Worm (Caenorhabditis elegans) whole organism, L2 larva: ENCODE measurements around the gene H41C03.3.

ENCODE experiments used
- C34F6.9 ChIP-seq: fragments of 150-350 bp; optimal IDR thresholded peaks from 2 replicates; lab custom pipeline; 2014; ENCODE audit warnings: missing biosample characterization, missing genetic modification characterization
- F13H6.1 ChIP-seq: sonication (generic microtip); optimal IDR thresholded peaks from 2 replicates; lab custom pipeline; 2016; ENCODE audit warnings: missing genetic modification characterization, missing compliant biosample characterization
- ZK546.5 ChIP-seq: sonication (generic microtip); optimal IDR thresholded peaks from 2 replicates; lab custom pipeline; 2017; ENCODE audit warnings: missing biosample characterization, missing genetic modification characterization
- alr-1 ChIP-seq: fragments of 150-350 bp; optimal IDR thresholded peaks from 2 replicates; lab custom pipeline; 2014; ENCODE audit warnings: missing biosample characterization, missing genetic modification characterization
- ama-1 ChIP-seq: fragments of 150-350 bp; optimal IDR thresholded peaks from 2 replicates; lab custom pipeline; 2018; ENCODE audit warnings: inconsistent platforms
- blmp-1 ChIP-seq: sonication (generic microtip); optimal IDR thresholded peaks from 2 replicates; lab custom pipeline; 2017; ENCODE audit warnings: missing genetic modification characterization, mild to moderate bottlenecking, missing compliant biosample characterization, antibody characterized with exemption, moderate library complexity; ENCODE audit not compliant: insufficient read depth
- ceh-16 ChIP-seq: fragments of 150-350 bp; optimal IDR thresholded peaks from 2 replicates; lab custom pipeline; 2014; ENCODE audit warnings: missing biosample characterization, missing genetic modification characterization
- ceh-82 ChIP-seq: fragments of 150-350 bp; optimal IDR thresholded peaks from 2 replicates; lab custom pipeline; 2014; ENCODE audit warnings: missing biosample characterization, missing genetic modification characterization
- crh-2 ChIP-seq: sonication (generic microtip); optimal IDR thresholded peaks from 2 replicates; lab custom pipeline; 2017; ENCODE audit warnings: missing biosample characterization, missing genetic modification characterization
- dmd-4 ChIP-seq: sonication (generic microtip); optimal IDR thresholded peaks from 2 replicates; lab custom pipeline; 2017; ENCODE audit warnings: missing biosample characterization, missing genetic modification characterization
- egl-27 ChIP-seq: sonication (generic microtip); optimal IDR thresholded peaks from 3 replicates; lab custom pipeline; 2017; ENCODE audit warnings: missing biosample characterization, missing genetic modification reagents, missing genetic modification characterization
- elt-1 ChIP-seq: fragments of 150-350 bp; optimal IDR thresholded peaks from 2 replicates; lab custom pipeline; 2014; ENCODE audit warnings: missing biosample characterization, missing genetic modification characterization
- fos-1 ChIP-seq: fragments of 150-350 bp; optimal IDR thresholded peaks from 2 replicates; lab custom pipeline; 2014; ENCODE audit warnings: missing biosample characterization, missing genetic modification characterization
- gmeb-1 ChIP-seq: fragments of 150-350 bp; optimal IDR thresholded peaks from 2 replicates; lab custom pipeline; 2014; ENCODE audit warnings: missing biosample characterization, missing genetic modification characterization
- lin-11 ChIP-seq: fragments of 150-350 bp; sonication (generic microtip); optimal IDR thresholded peaks from 2 replicates; lab custom pipeline; 2014; ENCODE audit warnings: missing biosample characterization, missing genetic modification characterization, inconsistent platforms, mixed read lengths
- lin-13 ChIP-seq: fragments of 150-350 bp; optimal IDR thresholded peaks from 2 replicates; lab custom pipeline; 2014; ENCODE audit warnings: missing biosample characterization, missing genetic modification reagents, missing genetic modification characterization
- lin-39 ChIP-seq: fragments of 150-350 bp; optimal IDR thresholded peaks from 2 replicates; lab custom pipeline; 2014; ENCODE audit warnings: missing biosample characterization, missing genetic modification reagents, missing genetic modification characterization
- lsy-2 ChIP-seq, 2 experiments: fragments of 150-350 bp in 1 of 2; sonication (generic microtip) in 1 of 2; optimal IDR thresholded peaks; 2 replicates each; lab custom pipeline; 2014 to 2017; ENCODE audit warnings: missing biosample characterization in 2 of 2, missing genetic modification characterization in 2 of 2
- mab-5 ChIP-seq: fragments of 150-350 bp; optimal IDR thresholded peaks from 2 replicates; lab custom pipeline; 2014; ENCODE audit warnings: missing biosample characterization, missing genetic modification characterization
- mdl-1 ChIP-seq, 2 experiments: fragments of 150-350 bp in 1 of 2; sonication (generic microtip) in 1 of 2; optimal IDR thresholded peaks; 2 replicates each; lab custom pipeline; 2017; ENCODE audit warnings: missing biosample characterization in 2 of 2, missing genetic modification characterization in 2 of 2
- nhr-10 ChIP-seq: sonication (generic microtip); optimal IDR thresholded peaks from 2 replicates; lab custom pipeline; 2017; ENCODE audit warnings: missing biosample characterization, missing genetic modification characterization
- nhr-129 ChIP-seq: fragments of 150-350 bp; optimal IDR thresholded peaks from 2 replicates; lab custom pipeline; 2014; ENCODE audit warnings: missing biosample characterization, missing genetic modification characterization
- nhr-23 ChIP-seq: fragments of 150-350 bp; optimal IDR thresholded peaks from 2 replicates; lab custom pipeline; 2014; ENCODE audit warnings: missing biosample characterization, missing genetic modification reagents, missing genetic modification characterization
- nhr-25 ChIP-seq: fragments of 150-350 bp; sonication (generic microtip); optimal IDR thresholded peaks from 3 replicates; lab custom pipeline; 2014; ENCODE audit warnings: missing biosample characterization, missing genetic modification characterization
- nhr-77 ChIP-seq: fragments of 150-350 bp; optimal IDR thresholded peaks from 2 replicates; lab custom pipeline; 2014; ENCODE audit warnings: missing biosample characterization, missing genetic modification characterization
- peb-1 ChIP-seq: fragments of 150-350 bp; optimal IDR thresholded peaks from 2 replicates; lab custom pipeline; 2014; ENCODE audit warnings: missing biosample characterization, missing genetic modification characterization
- sem-4 ChIP-seq: fragments of 150-350 bp; optimal IDR thresholded peaks from 2 replicates; lab custom pipeline; 2014; ENCODE audit warnings: missing biosample characterization, missing genetic modification reagents, missing genetic modification characterization
- skn-1 ChIP-seq: sonication (generic microtip); optimal IDR thresholded peaks from 2 replicates; lab custom pipeline; 2017; ENCODE audit warnings: missing biosample characterization, missing genetic modification characterization
- sma-3 ChIP-seq: sonication (generic microtip); optimal IDR thresholded peaks from 2 replicates; lab custom pipeline; 2016; ENCODE audit warnings: missing genetic modification reagents, missing genetic modification characterization, missing compliant biosample characterization
- sma-9 ChIP-seq, 2 experiments: fragments of 150-350 bp in 1 of 2; sonication (generic microtip) in 1 of 2; optimal IDR thresholded peaks; 2 replicates each; lab custom pipeline; 2014 to 2016; ENCODE audit warnings: missing genetic modification characterization in 2 of 2, mild to moderate bottlenecking in 1 of 2, missing biosample characterization in 1 of 2, missing compliant biosample characterization in 1 of 2, missing genetic modification reagents in 1 of 2, moderate library complexity in 1 of 2
- snpc-4 ChIP-seq: fragments of 150-350 bp; optimal IDR thresholded peaks from 2 replicates; lab custom pipeline; 2014; ENCODE audit warnings: missing biosample characterization, missing genetic modification characterization
- unc-55 ChIP-seq: fragments of 150-350 bp; sonication (generic microtip); optimal IDR thresholded peaks from 3 replicates; lab custom pipeline; 2014; ENCODE audit warnings: missing biosample characterization, missing genetic modification reagents, missing genetic modification characterization
- unc-62 ChIP-seq: fragments of 150-350 bp; optimal IDR thresholded peaks from 2 replicates; lab custom pipeline; 2014; ENCODE audit warnings: missing biosample characterization, missing genetic modification reagents, missing genetic modification characterization
- zag-1 ChIP-seq: fragments of 150-350 bp; optimal IDR thresholded peaks from 2 replicates; lab custom pipeline; 2014; ENCODE audit warnings: missing biosample characterization, missing genetic modification characterization
- ztf-1 ChIP-seq: fragments of 200-800 bp; sonication (Bioruptor generic); conservative IDR thresholded peaks from 2 replicates; pipeline ENCODE4 v1.3.6; 2022; ENCODE audit warnings: missing genetic modification characterization, missing compliant biosample characterization
- ztf-11 ChIP-seq: sonication (generic microtip); optimal IDR thresholded peaks from 2 replicates; lab custom pipeline; 2017; ENCODE audit warnings: missing biosample characterization, missing genetic modification characterization
- ztf-4 ChIP-seq: fragments of 150-350 bp; optimal IDR thresholded peaks from 2 replicates; lab custom pipeline; 2014; ENCODE audit warnings: missing biosample characterization, missing genetic modification characterization

H41C03.3 gene

DNA sequence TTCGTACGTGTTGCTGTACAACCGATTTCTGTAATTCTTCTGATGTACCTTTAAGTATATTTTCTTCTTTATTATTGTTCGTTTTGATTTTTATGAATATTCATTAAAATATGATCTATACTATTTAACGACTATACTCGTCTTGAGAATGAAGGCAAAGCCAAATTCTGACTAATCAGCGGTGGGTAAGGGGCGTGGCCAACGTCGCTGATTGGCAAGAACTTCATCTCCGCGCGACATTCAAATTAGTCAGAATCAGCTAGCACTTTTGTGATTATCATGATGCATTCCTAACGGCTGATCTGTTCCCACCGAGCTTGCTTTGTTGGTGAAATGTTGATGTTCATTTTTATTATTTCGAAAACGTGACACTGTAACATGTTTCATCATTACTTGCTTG is 21.3 kb downstream of the H41C03.3 start:
- no peak for TF ChIP-seq mdl-1 (tag; optimal IDR thresholded peaks at IDR 0.05; lab: Kevin White, UChicago)
- no peak for TF ChIP-seq ztf-1 (GFP tag; lab: Robert Waterston, UW)
- TF ChIP-seq lsy-2 (tag; optimal IDR thresholded peaks at IDR 0.05; lab: Kevin White, UChicago): no peak
- TF ChIP-seq egl-27: no peak
- no peak for TF ChIP-seq ama-1
- TF ChIP-seq blmp-1 (tag; lab: Kevin White, UChicago): no peak
- TF ChIP-seq lin-39 (tag; lab: Kevin White, UChicago): no peak
- no peak for TF ChIP-seq nhr-10
- no peak for TF ChIP-seq elt-1
- TF ChIP-seq snpc-4 (tag; lab: Kevin White, UChicago): no peak
- TF ChIP-seq C34F6.9 (tag; lab: Kevin White, UChicago): no peak
- TF ChIP-seq sma-3 (GFP tag; lab: Kevin White, UChicago): no peak
- TF ChIP-seq lin-13 (GFP tag; lab: Kevin White, UChicago): no peak
- TF ChIP-seq nhr-25 (tag; lab: Kevin White, UChicago): no peak
- no peak for TF ChIP-seq ceh-16 (tag; lab: Kevin White, UChicago)
- TF ChIP-seq nhr-23: no peak
- TF ChIP-seq alr-1 (tag; lab: Kevin White, UChicago): no peak
- no peak for TF ChIP-seq nhr-129 (tag; lab: Kevin White, UChicago)
- TF ChIP-seq ztf-4 (tag; lab: Kevin White, UChicago): no peak
- TF ChIP-seq unc-62 (GFP tag; lab: Kevin White, UChicago): no peak

- TF ChIP-seq fos-1 (tag; lab: Kevin White, UChicago) (no peak), sma-9 (GFP tag; optimal IDR thresholded peaks at IDR 0.05; lab: Kevin White, UChicago) (peak; percentile 16), sma-9 (tag; optimal IDR thresholded peaks at IDR 0.05; lab: Kevin White, UChicago) (no peak), nhr-129 (tag; lab: Kevin White, UChicago) (peak; percentile 23), lin-11 (tag; lab: Kevin White, UChicago) (no peak), unc-55 (peak; percentile 45), mab-5 (tag; lab: Kevin White, UChicago) (peak; percentile 73)
- TF ChIP-seq, all 48 proteins: peak for 4
These were observed 25.9 kb downstream of the H41C03.3 start for ce11 chrII:5871508-5871907.

ce11 chrII:5872414-5872813 is 26.8 kb downstream of the H41C03.3 start:
- TF ChIP-seq nhr-129 (tag; lab: Kevin White, UChicago): no peak
- TF ChIP-seq fos-1 (tag; lab: Kevin White, UChicago): peak; percentile 53
- no peak for TF ChIP-seq ceh-82 (tag; lab: Kevin White, UChicago)
- no peak for TF ChIP-seq skn-1 (tag; lab: Kevin White, UChicago)
- no peak for TF ChIP-seq sem-4 (tag; lab: Kevin White, UChicago)

DNA sequence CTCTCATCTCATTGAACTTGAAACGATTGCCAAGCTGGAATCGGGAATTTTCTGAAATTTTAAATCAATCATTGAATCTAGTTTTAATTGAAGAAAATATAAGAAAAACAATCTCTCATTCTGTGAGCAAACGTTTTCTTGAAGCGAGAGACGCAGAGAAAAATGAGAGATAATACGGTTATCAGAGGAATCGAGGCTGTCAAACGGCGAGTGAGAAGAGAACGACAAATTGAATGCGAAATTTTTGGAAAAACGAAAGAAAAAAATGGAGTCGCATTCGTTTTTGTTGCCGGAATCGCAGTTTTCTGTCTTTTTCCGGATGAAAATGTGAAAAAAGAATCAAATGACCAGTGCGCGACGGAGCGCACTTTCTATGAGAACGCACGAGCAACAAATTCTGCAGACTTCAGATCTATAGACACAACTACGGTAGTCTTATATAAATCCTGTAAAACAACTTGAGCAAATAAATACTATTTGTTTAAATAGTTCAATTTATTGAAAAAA is 28.0 kb downstream of the H41C03.3 start, which contains the start of gene tex-2:
Gene tex-2, minus strand, starts transcription at position 51 of the 507 bp plus-strand sequence.
- TF ChIP-seq fos-1 (tag; lab: Kevin White, UChicago) (peak; percentile 77), nhr-23 (no peak), peb-1 (no peak), nhr-25 (tag; lab: Kevin White, UChicago) (no peak), nhr-129 (tag; lab: Kevin White, UChicago) (peak; percentile 48), ZK546.5 (tag; lab: Kevin White, UChicago) (no peak), ztf-4 (tag; lab: Kevin White, UChicago) (no peak), lin-13 (GFP tag; lab: Kevin White, UChicago) (peak; percentile 13), nhr-10 (no peak), crh-2 (tag; lab: Kevin White, UChicago) (peak; percentile 9), dmd-4 (no peak), unc-62 (GFP tag; lab: Kevin White, UChicago) (no peak), C34F6.9 (tag; lab: Kevin White, UChicago) (peak; percentile 34), gmeb-1 (tag; lab: Kevin White, UChicago) (no peak), sma-9 (GFP tag; optimal IDR thresholded peaks at IDR 0.05; lab: Kevin White, UChicago) (no peak), sma-9 (tag; optimal IDR thresholded peaks at IDR 0.05; lab: Kevin White, UChicago) (no peak), ztf-11 (no peak), mdl-1 (tag; optimal IDR thresholded peaks at IDR 0.05; lab: Kevin White, UChicago) (no peak), sem-4 (tag; lab: Kevin White, UChicago) (no peak), nhr-77 (tag; lab: Kevin White, UChicago) (no peak), lsy-2 (tag; optimal IDR thresholded peaks at IDR 0.05; lab: Kevin White, UChicago) (peak in 1 of 2 experiments; percentile 33), blmp-1 (tag; lab: Kevin White, UChicago) (no peak), egl-27 (no peak), unc-55 (peak; percentile 55), F13H6.1 (tag; lab: Kevin White, UChicago) (peak; percentile 32), zag-1 (tag; lab: Kevin White, UChicago) (peak; percentile 24)
